Fruit fly (Drosophila melanogaster) whole organism, embryonic: ENCODE measurements around the gene dpr10.

Source experiments
- Aef1 ChIP-seq: fragments of 200-800 bp; sonication (Bioruptor generic); IDR thresholded peaks from 3 replicates; pipeline ENCODE4 v1.3.6; 2022; ENCODE audit warnings: missing biosample characterization, missing genetic modification characterization
- Blimp-1 ChIP-seq: fragments of 200-800 bp; sonication (Bioruptor generic); optimal IDR thresholded peaks from 3 replicates; lab custom pipeline; 2018; ENCODE audit warnings: missing biosample characterization, missing genetic modification characterization, mild to moderate bottlenecking, moderate library complexity, missing genetic modification reagents
- CG10147 ChIP-seq: fragments of 200-800 bp; sonication (Bioruptor generic); optimal IDR thresholded peaks from 2 replicates; lab custom pipeline; 2019; ENCODE audit warnings: missing biosample characterization, mild to moderate bottlenecking, missing genetic modification characterization, moderate library complexity
- CG11560 ChIP-seq: fragments of 200-800 bp; sonication (Bioruptor generic); IDR thresholded peaks from 3 replicates; pipeline ENCODE4 v1.3.6; 2022; ENCODE audit warnings: missing biosample characterization, missing genetic modification characterization
- CG12391 ChIP-seq: fragments of 200-800 bp; sonication (Bioruptor generic); optimal IDR thresholded peaks from 3 replicates; lab custom pipeline; 2018; ENCODE audit warnings: missing biosample characterization, mild to moderate bottlenecking, missing genetic modification characterization, moderate library complexity
- CG12744 ChIP-seq: fragments of 200-800 bp; sonication (Bioruptor generic); optimal IDR thresholded peaks from 2 replicates; lab custom pipeline; 2016; ENCODE audit warnings: missing biosample characterization, missing genetic modification characterization
- CG15269 ChIP-seq: fragments of 200-800 bp; sonication (Bioruptor generic); optimal IDR thresholded peaks from 2 replicates; lab custom pipeline; 2018; ENCODE audit warnings: missing biosample characterization, mild to moderate bottlenecking, missing genetic modification characterization, moderate library complexity
- CG1529 ChIP-seq: fragments of 200-800 bp; sonication (Bioruptor generic); optimal IDR thresholded peaks from 3 replicates; lab custom pipeline; 2018; ENCODE audit warnings: missing biosample characterization, missing genetic modification characterization
- CG15696 ChIP-seq: fragments of 200-800 bp; sonication (Bioruptor generic); optimal IDR thresholded peaks from 2 replicates; lab custom pipeline; 2019; ENCODE audit warnings: missing biosample characterization, mild to moderate bottlenecking, missing genetic modification characterization, moderate library complexity
- CG16813 ChIP-seq: fragments of 200-800 bp; sonication (Bioruptor generic); IDR thresholded peaks from 3 replicates; pipeline ENCODE4 v1.3.6; 2022; ENCODE audit warnings: missing biosample characterization, missing genetic modification characterization; ENCODE audit not compliant: partially characterized antibody
- CG31224 ChIP-seq: fragments of 200-800 bp; sonication (Bioruptor generic); IDR thresholded peaks from 2 replicates; pipeline ENCODE4 v1.3.6; 2022; ENCODE audit warnings: missing biosample characterization, missing genetic modification characterization
- CG32772 ChIP-seq: fragments of 200-800 bp; sonication (Bioruptor generic); IDR thresholded peaks from 2 replicates; pipeline ENCODE4 v1.3.6; 2022; ENCODE audit warnings: missing biosample characterization, missing genetic modification characterization
- CG4730 ChIP-seq: fragments of 200-800 bp; sonication (Bioruptor generic); IDR thresholded peaks from 2 replicates; pipeline ENCODE4 v1.3.6; 2022; ENCODE audit warnings: missing biosample characterization, missing genetic modification characterization
- CG6175 ChIP-seq: fragments of 200-800 bp; sonication (Bioruptor generic); IDR thresholded peaks from 3 replicates; pipeline ENCODE4 v1.3.6; 2022; ENCODE audit warnings: missing biosample characterization, missing genetic modification characterization
- CG7271 ChIP-seq: fragments of 200-800 bp; sonication (Bioruptor generic); optimal IDR thresholded peaks from 2 replicates; lab custom pipeline; 2018; ENCODE audit warnings: missing biosample characterization, mild to moderate bottlenecking, missing genetic modification characterization, moderate library complexity
- CG8290 ChIP-seq, 3 experiments: fragments of 200-800 bp; sonication (Bioruptor generic); optimal IDR thresholded peaks; 2 replicates each; lab custom pipeline; 2016 to 2019; ENCODE audit warnings: missing biosample characterization in 3 of 3, missing genetic modification characterization in 3 of 3, mild to moderate bottlenecking in 2 of 3, moderate library complexity in 1 of 3
- CG8924 ChIP-seq: fragments of 200-800 bp; optimal IDR thresholded peaks from 3 replicates; lab custom pipeline; 2019; ENCODE audit warnings: missing biosample characterization, mild to moderate bottlenecking, missing genetic modification characterization, moderate library complexity
- CG9817 ChIP-seq: fragments of 200-800 bp; sonication (Bioruptor generic); optimal IDR thresholded peaks from 2 replicates; lab custom pipeline; 2018; ENCODE audit warnings: missing biosample characterization, mild to moderate bottlenecking, missing genetic modification characterization, moderate library complexity
- CHES-1-like ChIP-seq: fragments of 200-800 bp; sonication (Bioruptor generic); optimal IDR thresholded peaks from 2 replicates; lab custom pipeline; 2016; ENCODE audit warnings: missing biosample characterization, missing genetic modification characterization
- CkIIα-i1 ChIP-seq: fragments of 200-800 bp; sonication (Bioruptor generic); IDR thresholded peaks from 2 replicates; pipeline ENCODE4 v1.3.6; 2022; ENCODE audit warnings: missing biosample characterization, missing genetic modification characterization
- CrebB ChIP-seq: fragments of 200-800 bp; sonication (Bioruptor generic); optimal IDR thresholded peaks from 3 replicates; lab custom pipeline; 2018; ENCODE audit warnings: missing biosample characterization, mild to moderate bottlenecking, missing genetic modification characterization
- Dll ChIP-seq: fragments of 200-800 bp; sonication (Bioruptor generic); IDR thresholded peaks from 4 replicates; pipeline ENCODE4 v1.3.6; 2022; ENCODE audit warnings: missing biosample characterization, missing genetic modification characterization; ENCODE audit not compliant: partially characterized antibody
- Eip74EF ChIP-seq, 2 experiments: fragments of 200-800 bp in 1 of 2; fragments of >200 bp in 1 of 2; sonication (Bioruptor generic) in 1 of 2; optimal IDR thresholded peaks; 2 replicates each; lab custom pipeline; 2017 to 2019; ENCODE audit warnings: missing biosample characterization in 2 of 2, missing genetic modification characterization in 2 of 2, mild to moderate bottlenecking in 1 of 2, moderate library complexity in 1 of 2
- Fer1 ChIP-seq: fragments of 200-800 bp; sonication (Bioruptor generic); optimal IDR thresholded peaks from 2 replicates; lab custom pipeline; 2017; ENCODE audit warnings: missing biosample characterization, mild to moderate bottlenecking, missing genetic modification characterization
- Hr39 ChIP-seq: fragments of >200 bp; optimal IDR thresholded peaks from 2 replicates; lab custom pipeline; 2017
- Hr78 ChIP-seq, 2 experiments: fragments of 200-800 bp in 1 of 2; fragments of >200 bp in 1 of 2; sonication (Bioruptor generic) in 1 of 2; optimal IDR thresholded peaks; 2 replicates each; lab custom pipeline; 2017 to 2019; ENCODE audit warnings: missing biosample characterization in 2 of 2, missing genetic modification characterization in 2 of 2, mild to moderate bottlenecking in 1 of 2, moderate library complexity in 1 of 2
- Oli ChIP-seq: fragments of 200-800 bp; sonication (Bioruptor generic); optimal IDR thresholded peaks from 2 replicates; lab custom pipeline; 2018; ENCODE audit warnings: missing biosample characterization, mild to moderate bottlenecking, missing genetic modification characterization, moderate library complexity
- Sox100B ChIP-seq: fragments of 200-800 bp; sonication (Bioruptor generic); optimal IDR thresholded peaks from 3 replicates; lab custom pipeline; 2018; ENCODE audit warnings: missing biosample characterization, mild to moderate bottlenecking, missing genetic modification characterization
- Spps ChIP-seq: fragments of 200-800 bp; sonication (Bioruptor generic); optimal IDR thresholded peaks from 2 replicates; lab custom pipeline; 2018; ENCODE audit warnings: missing biosample characterization, mild to moderate bottlenecking, missing genetic modification characterization
- Trl ChIP-seq, 3 experiments: fragments of >200 bp in 2 of 3; fragments of 200-800 bp in 1 of 3; sonication (Bioruptor generic) in 1 of 3; optimal IDR thresholded peaks; 2 replicates in 1 of 3; 3 replicates in 2 of 3; lab custom pipeline; 2016 to 2017; ENCODE audit warnings: missing biosample characterization in 1 of 3, missing genetic modification characterization in 1 of 3
- amos ChIP-seq: fragments of 200-800 bp; sonication (Bioruptor generic); IDR thresholded peaks from 2 replicates; pipeline ENCODE4 v1.3.6; 2022; ENCODE audit warnings: missing biosample characterization, missing genetic modification characterization; ENCODE audit not compliant: partially characterized antibody
- ara ChIP-seq: fragments of 200-800 bp; sonication (Bioruptor generic); IDR thresholded peaks from 2 replicates; pipeline ENCODE4 v1.3.6; 2022; ENCODE audit warnings: missing biosample characterization, missing genetic modification characterization
- br ChIP-seq: fragments of >200 bp; optimal IDR thresholded peaks from 2 replicates; lab custom pipeline; 2017
- btn ChIP-seq: fragments of 200-800 bp; sonication (Bioruptor generic); optimal IDR thresholded peaks from 2 replicates; lab custom pipeline; 2016; ENCODE audit warnings: missing biosample characterization, missing genetic modification characterization
- cg ChIP-seq: fragments of 200-800 bp; sonication (Bioruptor generic); optimal IDR thresholded peaks from 3 replicates; lab custom pipeline; 2019; ENCODE audit warnings: missing biosample characterization, mild to moderate bottlenecking, missing genetic modification characterization, moderate library complexity
- croc ChIP-seq: fragments of 200-800 bp; sonication (Bioruptor generic); conservative IDR thresholded peaks from 3 replicates; pipeline ENCODE4 v1.3.6; 2022; ENCODE audit warnings: missing biosample characterization, missing genetic modification characterization
- esg ChIP-seq: fragments of 200-800 bp; sonication (Bioruptor generic); conservative IDR thresholded peaks from 2 replicates; pipeline ENCODE4 v1.3.6; 2022; ENCODE audit warnings: missing biosample characterization, missing genetic modification characterization
- exex ChIP-seq: fragments of 200-800 bp; sonication (Bioruptor generic); optimal IDR thresholded peaks from 4 replicates; lab custom pipeline; 2018; ENCODE audit warnings: missing biosample characterization, mild to moderate bottlenecking, missing genetic modification characterization, moderate library complexity
- fu2 ChIP-seq: fragments of 200-800 bp; sonication (Bioruptor generic); optimal IDR thresholded peaks from 2 replicates; lab custom pipeline; 2016; ENCODE audit warnings: missing biosample characterization, missing genetic modification characterization
- gem ChIP-seq: fragments of 200-800 bp; sonication (Bioruptor generic); optimal IDR thresholded peaks from 2 replicates; lab custom pipeline; 2019; ENCODE audit warnings: missing biosample characterization, mild to moderate bottlenecking, missing genetic modification characterization, moderate library complexity
- kay ChIP-seq: fragments of 200-800 bp; sonication (Bioruptor generic); optimal IDR thresholded peaks from 2 replicates; lab custom pipeline; 2016; ENCODE audit warnings: missing biosample characterization, missing genetic modification characterization
- knrl ChIP-seq: fragments of 200-800 bp; sonication (Bioruptor generic); IDR thresholded peaks from 3 replicates; pipeline ENCODE4 v1.3.6; 2022; ENCODE audit warnings: missing biosample characterization, missing genetic modification characterization; ENCODE audit not compliant: partially characterized antibody
- lola ChIP-seq, 3 experiments: fragments of >200 bp in 2 of 3; fragments of 200-800 bp in 1 of 3; sonication (Bioruptor generic) in 1 of 3; optimal IDR thresholded peaks; 2 replicates each; lab custom pipeline; 2017 to 2019; ENCODE audit warnings: missing biosample characterization in 3 of 3, missing genetic modification characterization in 3 of 3, mild to moderate bottlenecking in 1 of 3, moderate library complexity in 1 of 3
- org-1 ChIP-seq: fragments of 200-800 bp; sonication (Bioruptor generic); optimal IDR thresholded peaks from 2 replicates; lab custom pipeline; 2017; ENCODE audit warnings: missing biosample characterization, missing genetic modification characterization
- otp ChIP-seq: fragments of 200-800 bp; sonication (Bioruptor generic); IDR thresholded peaks from 3 replicates; pipeline ENCODE4, ENCODE4 v1.3.6; 2022; ENCODE audit warnings: missing biosample characterization, missing genetic modification characterization
- pzg ChIP-seq: fragments of 200-800 bp; sonication (Bioruptor generic); optimal IDR thresholded peaks from 3 replicates; lab custom pipeline; 2018; ENCODE audit warnings: missing biosample characterization, mild to moderate bottlenecking, missing genetic modification characterization, moderate library complexity
- row ChIP-seq: fragments of 200-800 bp; sonication (Bioruptor generic); IDR thresholded peaks from 3 replicates; pipeline ENCODE4 v1.3.6; 2022; ENCODE audit warnings: missing biosample characterization, missing genetic modification characterization
- sc ChIP-seq, 3 experiments: fragments of >200 bp in 2 of 3; fragments of 200-800 bp in 1 of 3; sonication (Bioruptor generic) in 1 of 3; optimal IDR thresholded peaks; 2 replicates in 2 of 3; 3 replicates in 1 of 3; lab custom pipeline; 2017; ENCODE audit warnings: mild to moderate bottlenecking in 1 of 3, missing biosample characterization in 1 of 3, missing genetic modification characterization in 1 of 3, missing genetic modification reagents in 1 of 3
- sd ChIP-seq: fragments of 200-800 bp; sonication (Bioruptor generic); optimal IDR thresholded peaks from 3 replicates; lab custom pipeline; 2018; ENCODE audit warnings: missing biosample characterization, mild to moderate bottlenecking, missing genetic modification characterization, moderate library complexity

The dpr10 gene

DNA sequence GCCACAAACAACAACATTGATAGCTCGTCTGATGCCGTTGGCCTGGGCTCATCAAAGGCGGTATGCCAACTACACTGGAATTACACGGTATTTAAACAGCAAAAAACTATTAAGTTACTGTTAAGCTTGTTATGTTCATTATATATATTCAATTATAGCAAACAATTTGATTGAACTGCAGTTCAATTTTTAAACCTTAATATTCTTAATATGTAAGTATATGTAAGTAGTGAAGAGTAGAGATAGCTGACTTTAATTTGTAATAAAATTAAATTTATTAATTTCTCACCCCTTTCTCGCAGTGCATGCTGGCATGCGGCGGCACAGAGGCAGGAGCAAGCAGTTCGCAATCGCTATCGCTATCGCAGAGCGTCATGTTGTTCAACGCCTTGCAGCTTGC is 75.5 kb downstream of the dpr10 start (continued):
- TF ChIP-seq Aef1 = no peak
- TF ChIP-seq CG32772 = peak; percentile 17; the same call in 1 of the 2 replicates
- no peak for TF ChIP-seq br
- TF ChIP-seq CG15269 (tag; lab: Kevin White, UChicago) = peak; percentile 35
- no peak for TF ChIP-seq lola (GFP tag; optimal IDR thresholded peaks at IDR 0.05; lab: Kevin White, UChicago)
- no peak for TF ChIP-seq Dll
- no peak for TF ChIP-seq sc (optimal IDR thresholded peaks at IDR 0.05; lab: Kevin White, UChicago)
- TF ChIP-seq sc (GFP tag; optimal IDR thresholded peaks at IDR 0.05; lab: Kevin White, UChicago) = no peak
- TF ChIP-seq CG15696 (tag; lab: Kevin White, UChicago) = no peak
- no peak for TF ChIP-seq Eip74EF (GFP tag; optimal IDR thresholded peaks at IDR 0.05; lab: Kevin White, UChicago)
- no peak for TF ChIP-seq kay (GFP tag; lab: Kevin White, UChicago)
- TF ChIP-seq CrebB (tag; lab: Kevin White, UChicago) = no peak
- TF ChIP-seq Fer1 (GFP tag; lab: Kevin White, UChicago) = no peak
- no peak for TF ChIP-seq Hr39 (lab: Kevin White, UChicago)
- TF ChIP-seq CG8290 (GFP tag; optimal IDR thresholded peaks at IDR 0.05; lab: Kevin White, UChicago) = no peak
- TF ChIP-seq CG8290 (tag; optimal IDR thresholded peaks at IDR 0.05; lab: Kevin White, UChicago) = no peak
- no peak for TF ChIP-seq exex (tag; lab: Kevin White, UChicago)
- TF ChIP-seq Blimp-1 (GFP tag; lab: Kevin White, UChicago) = no peak
- TF ChIP-seq CG4730 (GFP tag; lab: Robert Waterston, UW) = no peak
- no peak for TF ChIP-seq fu2
- no peak for TF ChIP-seq sd (tag; lab: Kevin White, UChicago)
- TF ChIP-seq amos (GFP tag; lab: Robert Waterston, UW) = no peak
- TF ChIP-seq cg (GFP tag; lab: Kevin White, UChicago) = no peak
- TF ChIP-seq CG8924 (tag; lab: Kevin White, UChicago) = no peak
- TF ChIP-seq CG12744 (GFP tag; lab: Kevin White, UChicago) = no peak
- TF ChIP-seq CHES-1-like (GFP tag; lab: Kevin White, UChicago) = no peak
- TF ChIP-seq otp = no peak
- TF ChIP-seq CG6175 (GFP tag; lab: Robert Waterston, UW) = 0 out of 3 replicates have a peak, but pooled peaks have one; percentile 28
- TF ChIP-seq pzg = no peak
- TF ChIP-seq org-1 = no peak
- no peak for TF ChIP-seq esg
- TF ChIP-seq Hr78 (GFP tag; optimal IDR thresholded peaks at IDR 0.05; lab: Kevin White, UChicago) = peak in 1 of 2 experiments; percentile 18
- TF ChIP-seq ara (GFP tag; lab: Robert Waterston, UW) = 0 out of 2 replicates have a peak, but pooled peaks have one; percentile 26
- no peak for TF ChIP-seq CkIIα-i1 (GFP tag; lab: Robert Waterston, UW)
- TF ChIP-seq Sox100B (GFP tag; lab: Kevin White, UChicago) = no peak
- no peak for TF ChIP-seq CG9817
- TF ChIP-seq Spps = no peak
- TF ChIP-seq CG1529 (GFP tag; lab: Kevin White, UChicago) = no peak
- TF ChIP-seq knrl = no peak
- no peak for TF ChIP-seq btn (GFP tag; lab: Kevin White, UChicago)
- peak; percentile 61; the same call in 2 of the 3 replicates for TF ChIP-seq row (GFP tag; lab: Robert Waterston, UW)
- TF ChIP-seq CG31224 (GFP tag; lab: Robert Waterston, UW) = no peak; the same call in 1 of the 2 replicates
- TF ChIP-seq CG7271 = no peak
- peak; percentile 25; the same call in 1 of the 3 replicates for TF ChIP-seq croc (GFP tag; lab: Robert Waterston, UW)
- TF ChIP-seq CG10147 (GFP tag; lab: Kevin White, UChicago) = no peak
- peak; percentile 13 for TF ChIP-seq Oli (tag; lab: Kevin White, UChicago)
- 0 out of 3 replicates have a peak, but pooled peaks have one; percentile 8 for TF ChIP-seq CG11560 (tag; lab: Robert Waterston, UW)
- no peak for TF ChIP-seq CG12391 (tag; lab: Kevin White, UChicago)
- no peak for TF ChIP-seq CG16813 (GFP tag; lab: Robert Waterston, UW)
- TF ChIP-seq gem = peak; percentile 34
- no peak for TF ChIP-seq Trl (optimal IDR thresholded peaks at IDR 0.05; lab: Kevin White, UChicago)
- no peak for TF ChIP-seq Trl (GFP tag; optimal IDR thresholded peaks at IDR 0.05; lab: Kevin White, UChicago)
